Worm (Caenorhabditis elegans) whole organism, young adult: ENCODE measurements around the gene T22C8.6.

Experiments
- B0261.1 ChIP-seq: sonication (generic microtip); optimal IDR thresholded peaks from 2 replicates; lab custom pipeline; 2016; ENCODE audit warnings: mild to moderate bottlenecking, missing genetic modification characterization, moderate library complexity, missing compliant biosample characterization
- C06A6.2 ChIP-seq: fragments of 200-800 bp; sonication (Bioruptor generic); conservative IDR thresholded peaks from 2 replicates; pipeline ENCODE4 v1.3.6; 2022; ENCODE audit warnings: missing genetic modification characterization, missing compliant biosample characterization
- F10E7.11 ChIP-seq: sonication (generic microtip); optimal IDR thresholded peaks from 2 replicates; lab custom pipeline; 2017; ENCODE audit warnings: mild to moderate bottlenecking, missing genetic modification characterization, moderate library complexity, missing compliant biosample characterization
- F55B11.4 ChIP-seq: sonication (generic microtip); optimal IDR thresholded peaks from 2 replicates; lab custom pipeline; 2016; ENCODE audit warnings: missing compliant biosample characterization, missing genetic modification characterization, borderline replicate concordance; ENCODE audit not compliant: insufficient read depth
- F57A8.1 ChIP-seq: fragments of 200-800 bp; sonication (Bioruptor generic); optimal IDR thresholded peaks from 2 replicates; lab custom pipeline; 2018; ENCODE audit warnings: mild to moderate bottlenecking, missing genetic modification characterization, moderate library complexity, missing compliant biosample characterization
- atf-7 ChIP-seq: sonication (generic microtip); optimal IDR thresholded peaks from 2 replicates; lab custom pipeline; 2017; ENCODE audit warnings: mild to moderate bottlenecking, missing genetic modification characterization, missing compliant biosample characterization
- attf-6 ChIP-seq: fragments of 200-800 bp; sonication (Bioruptor generic); IDR thresholded peaks from 2 replicates; pipeline ENCODE4 v1.3.6; 2022; ENCODE audit warnings: missing genetic modification reagents, missing genetic modification characterization, missing compliant biosample characterization
- cebp-1 ChIP-seq, 2 experiments: fragments of 200-800 bp in 1 of 2; sonication (Bioruptor generic) in 1 of 2; sonication (generic microtip) in 1 of 2; IDR thresholded peaks in 1 of 2; optimal IDR thresholded peaks in 1 of 2; 2 replicates each; pipeline versions ENCODE4 v1.3.6 to Lab custom; 2017 to 2022; ENCODE audit warnings: missing compliant biosample characterization in 2 of 2, missing genetic modification characterization in 2 of 2, mild to moderate bottlenecking in 1 of 2, missing genetic modification reagents in 1 of 2, moderate library complexity in 1 of 2
- ceh-79 ChIP-seq: sonication (generic microtip); optimal IDR thresholded peaks from 2 replicates; lab custom pipeline; 2017; ENCODE audit warnings: mild to moderate bottlenecking, missing genetic modification characterization, missing compliant biosample characterization
- efl-1 ChIP-seq: fragments of 150-350 bp; optimal IDR thresholded peaks from 2 replicates; lab custom pipeline; 2014; ENCODE audit warnings: missing biosample characterization, missing genetic modification reagents, missing genetic modification characterization
- ekl-4 ChIP-seq: fragments of 200-800 bp; sonication (Bioruptor generic); IDR thresholded peaks from 2 replicates; pipeline ENCODE4 v1.3.6; 2022; ENCODE audit warnings: missing genetic modification reagents, missing genetic modification characterization, missing compliant biosample characterization
- him-1 ChIP-seq: sonication (generic microtip); optimal IDR thresholded peaks from 2 replicates; lab custom pipeline; 2016; ENCODE audit warnings: missing genotype, missing genetic modification reagents, missing genetic modification characterization, missing compliant biosample characterization
- let-607 ChIP-seq, 2 experiments: fragments of 200-800 bp in 1 of 2; sonication (Bioruptor generic) in 1 of 2; sonication (generic microtip) in 1 of 2; optimal IDR thresholded peaks; 2 replicates each; lab custom pipeline; 2016 to 2018; ENCODE audit warnings: mild to moderate bottlenecking in 2 of 2, missing compliant biosample characterization in 2 of 2, missing genetic modification characterization in 2 of 2, moderate library complexity in 2 of 2, missing genotype in 1 of 2
- lin-54 ChIP-seq: fragments of 200-800 bp; sonication (Bioruptor generic); optimal IDR thresholded peaks from 2 replicates; lab custom pipeline; 2018; ENCODE audit warnings: mild to moderate bottlenecking, missing genetic modification characterization, missing compliant biosample characterization
- lsl-1 ChIP-seq: fragments of 200-800 bp; sonication (Bioruptor generic); optimal IDR thresholded peaks from 2 replicates; lab custom pipeline; 2018; ENCODE audit warnings: mild to moderate bottlenecking, missing genetic modification characterization, moderate library complexity, missing compliant biosample characterization
- mxl-1 ChIP-seq: sonication (generic microtip); optimal IDR thresholded peaks from 2 replicates; lab custom pipeline; 2016; ENCODE audit warnings: missing genetic modification characterization, missing compliant biosample characterization
- nhr-120 ChIP-seq: fragments of 200-800 bp; sonication (Bioruptor generic); IDR thresholded peaks from 2 replicates; pipeline ENCODE4 v1.3.6; 2022; ENCODE audit warnings: missing genetic modification characterization, missing compliant biosample characterization
- nhr-80 ChIP-seq: sonication (generic microtip); optimal IDR thresholded peaks from 2 replicates; lab custom pipeline; 2016; ENCODE audit warnings: missing genetic modification characterization, missing compliant biosample characterization
- rec-8 ChIP-seq, 2 experiments: sonication (generic microtip); optimal IDR thresholded peaks; 2 replicates each; lab custom pipeline; 2016; ENCODE audit warnings: mild to moderate bottlenecking in 2 of 2, missing genetic modification characterization in 2 of 2, missing genetic modification reagents in 2 of 2, missing genotype in 2 of 2, missing biosample characterization in 1 of 2, missing compliant biosample characterization in 1 of 2, moderate library complexity in 1 of 2
- repo-1 ChIP-seq: sonication (generic microtip); optimal IDR thresholded peaks from 2 replicates; lab custom pipeline; 2017; ENCODE audit warnings: mild to moderate bottlenecking, missing genetic modification characterization, missing compliant biosample characterization
- rpc-1 ChIP-seq, 2 experiments: fragments of 150-350 bp in 1 of 2; sonication (generic microtip) in 1 of 2; optimal IDR thresholded peaks; 2 replicates each; lab custom pipeline; 2014 to 2018; ENCODE audit warnings: missing biosample characterization in 1 of 2, missing genetic modification characterization in 1 of 2, missing genetic modification reagents in 1 of 2, missing genotype in 1 of 2
- snpc-1.1 ChIP-seq: sonication (generic microtip); optimal IDR thresholded peaks from 2 replicates; lab custom pipeline; 2017; ENCODE audit warnings: missing genetic modification characterization, mild to moderate bottlenecking, missing compliant biosample characterization, antibody characterized with exemption, moderate library complexity, missing genotype, missing genetic modification reagents; ENCODE audit not compliant: insufficient read depth
- snpc-1.3 ChIP-seq: sonication (generic microtip); optimal IDR thresholded peaks from 2 replicates; lab custom pipeline; 2017; ENCODE audit warnings: missing genetic modification characterization, mild to moderate bottlenecking, missing compliant biosample characterization, antibody characterized with exemption, moderate library complexity, missing genotype, missing genetic modification reagents; ENCODE audit not compliant: insufficient read depth
- snpc-3.4 ChIP-seq: sonication (generic microtip); optimal IDR thresholded peaks from 2 replicates; lab custom pipeline; 2017; ENCODE audit warnings: missing genetic modification characterization, mild to moderate bottlenecking, missing compliant biosample characterization, antibody characterized with exemption, moderate library complexity, missing genotype, missing genetic modification reagents
- snpc-4 ChIP-seq, 5 experiments: fragments of 150-350 bp in 1 of 5; sonication (generic microtip) in 4 of 5; optimal IDR thresholded peaks; 2 replicates each; lab custom pipeline; 2014 to 2018; ENCODE audit warnings: missing genetic modification characterization in 5 of 5, missing biosample characterization in 3 of 5, antibody characterized with exemption in 2 of 5, mild to moderate bottlenecking in 2 of 5, missing compliant biosample characterization in 2 of 5, missing genotype in 2 of 5, moderate library complexity in 2 of 5, missing genetic modification reagents in 1 of 5
- sptf-2 ChIP-seq: fragments of 200-800 bp; sonication (Bioruptor generic); optimal IDR thresholded peaks from 2 replicates; lab custom pipeline; 2018; ENCODE audit warnings: mild to moderate bottlenecking, missing genetic modification characterization, missing compliant biosample characterization
- tbp1 ChIP-seq: fragments of 200-800 bp; sonication (Bioruptor generic); optimal IDR thresholded peaks from 2 replicates; lab custom pipeline; 2018; ENCODE audit warnings: mild to moderate bottlenecking, missing genetic modification characterization, missing compliant biosample characterization
- ztf-18 ChIP-seq: sonication (generic microtip); optimal IDR thresholded peaks from 2 replicates; lab custom pipeline; 2016; ENCODE audit warnings: missing genotype, mild to moderate bottlenecking, missing genetic modification characterization, missing compliant biosample characterization
- ztf-26 ChIP-seq: sonication (generic microtip); optimal IDR thresholded peaks from 2 replicates; lab custom pipeline; 2017; ENCODE audit warnings: missing genetic modification characterization, missing compliant biosample characterization
- ztf-3 ChIP-seq: fragments of 200-800 bp; sonication (Bioruptor generic); optimal IDR thresholded peaks from 2 replicates; lab custom pipeline; 2018; ENCODE audit warnings: mild to moderate bottlenecking, missing genetic modification characterization, missing compliant biosample characterization

T22C8.6 gene

DNA sequence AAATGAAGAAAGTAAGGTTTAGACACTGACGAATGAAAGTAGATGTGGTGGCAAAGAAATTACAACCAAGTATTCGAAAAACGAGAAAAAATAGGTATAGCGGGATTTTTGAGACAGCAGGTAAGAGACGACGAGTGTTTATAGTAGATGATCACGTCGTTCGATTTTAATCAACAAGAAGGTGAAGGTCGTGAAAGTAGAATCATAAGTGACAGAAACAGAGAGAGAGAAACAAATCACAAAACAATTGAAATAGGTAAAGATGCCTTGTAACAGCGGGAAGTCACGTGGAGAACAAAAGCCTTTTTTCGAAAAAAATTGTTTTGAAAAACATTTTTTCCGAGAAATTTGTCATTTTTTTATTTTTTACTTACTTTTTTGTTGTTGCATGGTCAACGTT, at the start of gene T22C8.6:
Gene T22C8.6, minus strand, starts transcription at position 194 of the 400 bp plus-strand sequence.
- no peak for TF ChIP-seq attf-6 (GFP tag; lab: Robert Waterston, UW)
- no peak for TF ChIP-seq F57A8.1 (GFP tag; lab: Kevin White, UChicago)
- no peak for TF ChIP-seq cebp-1 (GFP tag; IDR thresholded peaks at IDR 0.05; lab: Robert Waterston, UW)
- no peak for TF ChIP-seq cebp-1 (tag; optimal IDR thresholded peaks at IDR 0.05; lab: Kevin White, UChicago)
- no peak for TF ChIP-seq nhr-120 (GFP tag; lab: Robert Waterston, UW)
- no peak for TF ChIP-seq atf-7 (tag; lab: Kevin White, UChicago)
- TF ChIP-seq repo-1, result no peak
- TF ChIP-seq ztf-26 (tag; lab: Kevin White, UChicago), result no peak
- no peak for TF ChIP-seq tbp1 (GFP tag; lab: Kevin White, UChicago)

DNA sequence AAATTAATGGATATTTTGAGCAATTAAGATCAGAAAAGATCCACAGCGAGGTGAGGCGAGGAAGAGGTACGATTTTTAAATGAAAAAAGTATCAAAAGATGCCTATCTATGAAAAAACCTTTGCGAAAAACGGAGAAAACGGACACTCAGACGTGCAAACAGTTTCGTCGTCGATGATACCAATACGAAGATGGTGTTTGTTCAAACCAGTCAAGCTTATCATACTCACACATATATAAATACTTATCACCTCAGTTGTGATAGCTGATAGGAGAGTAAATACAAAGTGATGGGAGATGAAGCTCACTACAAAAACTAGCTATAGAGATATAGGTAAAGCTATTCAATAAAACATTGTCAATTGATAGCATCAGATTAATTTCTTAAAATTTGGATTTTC, 49.7 kb upstream of the T22C8.6 start:
- TF ChIP-seq nhr-80 (tag; lab: Kevin White, UChicago), result peak; percentile 8
- no peak for TF ChIP-seq mxl-1 (tag; lab: Kevin White, UChicago)
- TF ChIP-seq repo-1, result no peak
- no peak for TF ChIP-seq rpc-1 (optimal IDR thresholded peaks at IDR 0.05; lab: Kevin White, UChicago)
- no peak for TF ChIP-seq rpc-1 (tag; optimal IDR thresholded peaks at IDR 0.05; lab: Kevin White, UChicago)
- TF ChIP-seq sptf-2 (GFP tag; lab: Kevin White, UChicago), result no peak
- no peak for TF ChIP-seq B0261.1 (tag; lab: Kevin White, UChicago)
- no peak for TF ChIP-seq C06A6.2
- TF ChIP-seq, all 124 proteins: peak for 1

DNA sequence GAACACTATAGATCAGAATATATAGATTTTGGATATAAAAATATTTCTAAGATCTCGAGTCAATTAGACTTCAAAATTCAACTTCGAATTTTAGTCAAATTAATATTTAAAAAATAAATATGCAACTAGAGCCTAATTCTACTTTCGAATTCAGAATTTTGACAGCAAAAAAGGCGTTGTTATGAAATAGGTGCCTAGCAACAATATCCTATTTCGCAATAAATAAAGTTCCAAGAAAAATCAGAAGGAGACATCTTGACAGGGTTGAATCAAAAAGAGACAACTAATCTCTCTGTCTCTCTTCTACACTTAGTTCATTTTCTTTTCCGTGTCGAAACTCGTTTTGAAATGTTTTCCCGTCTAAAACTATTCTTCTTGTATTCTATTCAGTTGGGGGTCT, 45.3 kb upstream of the T22C8.6 start:
- peak; percentile 61; the same call in 1 of the 2 replicates for TF ChIP-seq cebp-1 (GFP tag; IDR thresholded peaks at IDR 0.05; lab: Robert Waterston, UW)
- TF ChIP-seq cebp-1 (tag; optimal IDR thresholded peaks at IDR 0.05; lab: Kevin White, UChicago), result peak; percentile 96
- TF ChIP-seq let-607 (tag; optimal IDR thresholded peaks at IDR 0.05; lab: Kevin White, UChicago), result no peak
- no peak for TF ChIP-seq lin-54

DNA sequence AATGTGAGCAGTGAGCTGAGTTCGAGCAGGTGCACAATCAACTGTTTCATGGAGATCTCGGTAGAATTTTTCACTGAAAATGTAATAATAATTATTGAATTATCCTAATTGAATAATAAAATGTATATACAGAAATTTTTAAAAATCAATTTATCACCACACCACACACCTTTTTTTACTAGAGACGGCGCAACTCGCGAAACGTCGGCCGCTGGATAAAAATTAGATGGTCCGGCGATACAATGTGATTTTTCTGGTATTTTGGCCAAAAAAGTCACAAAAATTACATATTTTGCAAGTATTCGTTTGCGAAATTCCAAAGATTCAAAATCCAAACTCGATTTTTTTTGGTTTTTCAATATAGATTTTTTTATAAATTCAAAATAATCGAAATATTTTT, 40.8 kb upstream of the T22C8.6 start:
- TF ChIP-seq ztf-3 (GFP tag; lab: Kevin White, UChicago) (no peak), snpc-1.3 (peak; percentile 35), tbp1 (GFP tag; lab: Kevin White, UChicago) (peak; percentile 28), rec-8 (tag; optimal IDR thresholded peaks at IDR 0.05; lab: Kevin White, UChicago) (no peak), F10E7.11 (tag; lab: Kevin White, UChicago) (no peak), snpc-3.4 (tag; lab: Kevin White, UChicago) (peak; percentile 89), ceh-79 (no peak), ztf-26 (tag; lab: Kevin White, UChicago) (no peak), ekl-4 (no peak), F55B11.4 (tag; lab: Kevin White, UChicago) (no peak), ztf-18 (tag; lab: Kevin White, UChicago) (no peak), lsl-1 (GFP tag; lab: Kevin White, UChicago) (peak; percentile 6), efl-1 (no peak), him-1 (tag; lab: Kevin White, UChicago) (peak; percentile 47), snpc-4 (GFP tag; optimal IDR thresholded peaks at IDR 0.05; lab: Kevin White, UChicago) (peak; percentile 86), snpc-4 (tag; optimal IDR thresholded peaks at IDR 0.05; lab: Kevin White, UChicago) (peak; percentile 71 to 92 (median 90)), snpc-1.1 (tag; lab: Kevin White, UChicago) (peak; percentile 93)
